Worm (Caenorhabditis elegans) whole organism, L1 larva: ENCODE results near the gene F10E7.6.

Experiments used
- C04F5.9 ChIP-seq: sonication (generic microtip); optimal IDR thresholded peaks from 2 replicates; lab custom pipeline; 2016; ENCODE audit warnings: missing genetic modification characterization, missing compliant biosample characterization
- C16A3.4 ChIP-seq: fragments of 150-350 bp; optimal IDR thresholded peaks from 2 replicates; lab custom pipeline; 2014; ENCODE audit warnings: missing biosample characterization, missing genetic modification characterization
- C34B4.2 ChIP-seq: sonication (generic microtip); optimal IDR thresholded peaks from 2 replicates; lab custom pipeline; 2017; ENCODE audit warnings: mild to moderate bottlenecking, missing genetic modification characterization, missing compliant biosample characterization
- alr-1 ChIP-seq: fragments of 200-800 bp; sonication (Bioruptor generic); optimal IDR thresholded peaks from 2 replicates; lab custom pipeline; 2018; ENCODE audit warnings: borderline replicate concordance, mild to moderate bottlenecking, missing genetic modification characterization, missing compliant biosample characterization
- ceh-63 ChIP-seq: fragments of 200-800 bp; sonication (Bioruptor generic); optimal IDR thresholded peaks from 2 replicates; lab custom pipeline; 2018; ENCODE audit warnings: mild to moderate bottlenecking, missing genetic modification characterization, missing compliant biosample characterization
- ceh-8 ChIP-seq: fragments of 200-800 bp; sonication (Bioruptor generic); optimal IDR thresholded peaks from 2 replicates; lab custom pipeline; 2018; ENCODE audit warnings: mild to moderate bottlenecking, missing genetic modification characterization, moderate library complexity, missing compliant biosample characterization
- ceh-88 ChIP-seq: fragments of 200-800 bp; sonication (Bioruptor generic); IDR thresholded peaks from 2 replicates; pipeline ENCODE4 v1.3.6; 2022; ENCODE audit warnings: missing genetic modification characterization, missing compliant biosample characterization
- ces-1 ChIP-seq: fragments of 150-350 bp; optimal IDR thresholded peaks from 2 replicates; lab custom pipeline; 2014; ENCODE audit warnings: missing biosample characterization, missing genetic modification reagents, missing genetic modification characterization
- dpl-1 ChIP-seq, 3 experiments: fragments of 150-350 bp in 2 of 3; sonication (generic microtip) in 1 of 3; optimal IDR thresholded peaks; 2 replicates each; lab custom pipeline; 2014 to 2017; ENCODE audit warnings: missing biosample characterization in 3 of 3, missing genetic modification characterization in 3 of 3, missing genetic modification reagents in 3 of 3
- efl-1 ChIP-seq, 4 experiments: fragments of 150-350 bp; optimal IDR thresholded peaks in 3 of 4; peaks in 1 of 4; 1 replicate in 1 of 4; 2 replicates in 3 of 4; lab custom pipeline; 2014; ENCODE audit warnings: missing biosample characterization in 2 of 4, missing genetic modification characterization in 2 of 4, missing genetic modification reagents in 2 of 4
- efl-3 ChIP-seq: fragments of 200-800 bp; sonication (Bioruptor generic); optimal IDR thresholded peaks from 2 replicates; lab custom pipeline; 2018; ENCODE audit warnings: mild to moderate bottlenecking, missing genetic modification characterization, missing compliant biosample characterization
- egl-27 ChIP-seq, 2 experiments: fragments of 150-350 bp in 1 of 2; sonication (generic microtip); optimal IDR thresholded peaks; 3 replicates each; lab custom pipeline; 2017 to 2018; ENCODE audit warnings: missing biosample characterization in 2 of 2, missing genetic modification characterization in 2 of 2, missing genetic modification reagents in 2 of 2
- ets-5 ChIP-seq: fragments of 200-800 bp; sonication (Bioruptor generic); IDR thresholded peaks from 2 replicates; pipeline ENCODE4 v1.3.6; 2022; ENCODE audit warnings: missing genetic modification characterization, missing compliant biosample characterization
- fkh-10 ChIP-seq: sonication (generic microtip); optimal IDR thresholded peaks from 2 replicates; lab custom pipeline; 2017; ENCODE audit warnings: missing biosample characterization, missing genetic modification reagents, missing genetic modification characterization
- fkh-4 ChIP-seq: sonication (generic microtip); optimal IDR thresholded peaks from 2 replicates; lab custom pipeline; 2016; ENCODE audit warnings: missing compliant biosample characterization, missing genetic modification characterization, borderline replicate concordance
- fkh-8 ChIP-seq: sonication (generic microtip); optimal IDR thresholded peaks from 2 replicates; lab custom pipeline; 2016; ENCODE audit warnings: mild to moderate bottlenecking, missing genetic modification characterization, missing compliant biosample characterization
- grh-1 ChIP-seq: fragments of 200-800 bp; sonication (Bioruptor generic); IDR thresholded peaks from 2 replicates; pipeline ENCODE4 v1.3.6; 2022; ENCODE audit warnings: missing genetic modification reagents, missing genetic modification characterization, missing compliant biosample characterization
- hlh-4 ChIP-seq: sonication (generic microtip); optimal IDR thresholded peaks from 2 replicates; lab custom pipeline; 2016; ENCODE audit warnings: mild to moderate bottlenecking, missing genetic modification characterization, missing compliant biosample characterization
- hpl-2 ChIP-seq: fragments of 150-350 bp; optimal IDR thresholded peaks from 2 replicates; lab custom pipeline; 2014; ENCODE audit warnings: missing biosample characterization, missing genetic modification reagents, missing genetic modification characterization
- irx-1 ChIP-seq: sonication (generic microtip); optimal IDR thresholded peaks from 2 replicates; lab custom pipeline; 2016; ENCODE audit warnings: missing genetic modification characterization, missing compliant biosample characterization
- jun-1 ChIP-seq: fragments of 150-350 bp; optimal IDR thresholded peaks from 2 replicates; lab custom pipeline; 2014; ENCODE audit warnings: missing biosample characterization, missing genetic modification reagents, missing genetic modification characterization
- lin-35 ChIP-seq, 2 experiments: fragments of 150-350 bp; optimal IDR thresholded peaks; 2 replicates each; lab custom pipeline; 2014; ENCODE audit warnings: missing biosample characterization in 2 of 2, missing genetic modification characterization in 2 of 2, missing genetic modification reagents in 2 of 2
- lin-39 ChIP-seq: fragments of 150-350 bp; optimal IDR thresholded peaks from 2 replicates; lab custom pipeline; 2014; ENCODE audit warnings: missing biosample characterization, missing genetic modification reagents, missing genetic modification characterization
- lir-3 ChIP-seq: sonication (generic microtip); optimal IDR thresholded peaks from 2 replicates; lab custom pipeline; 2016; ENCODE audit warnings: mild to moderate bottlenecking, missing genetic modification characterization, moderate library complexity, missing compliant biosample characterization; ENCODE audit not compliant: poor library complexity
- mef-2 ChIP-seq: fragments of 150-350 bp; optimal IDR thresholded peaks from 2 replicates; lab custom pipeline; 2014; ENCODE audit warnings: missing biosample characterization, missing genetic modification characterization
- nhr-11 ChIP-seq: fragments of 150-350 bp; optimal IDR thresholded peaks from 2 replicates; lab custom pipeline; 2014; ENCODE audit warnings: missing biosample characterization, missing genetic modification characterization
- nhr-12 ChIP-seq: sonication (generic microtip); optimal IDR thresholded peaks from 2 replicates; lab custom pipeline; 2017; ENCODE audit warnings: missing biosample characterization, missing genetic modification characterization
- nhr-20 ChIP-seq: sonication (generic microtip); optimal IDR thresholded peaks from 2 replicates; lab custom pipeline; 2016; ENCODE audit warnings: mild to moderate bottlenecking, missing genetic modification characterization, missing compliant biosample characterization
- nhr-237 ChIP-seq: fragments of 150-350 bp; optimal IDR thresholded peaks from 2 replicates; lab custom pipeline; 2014; ENCODE audit warnings: missing biosample characterization, missing genetic modification characterization
- nhr-71 ChIP-seq: sonication (generic microtip); optimal IDR thresholded peaks from 2 replicates; lab custom pipeline; 2016; ENCODE audit warnings: mild to moderate bottlenecking, missing genetic modification characterization, moderate library complexity, missing compliant biosample characterization
- nhr-90 ChIP-seq: sonication (generic microtip); optimal IDR thresholded peaks from 2 replicates; lab custom pipeline; 2016; ENCODE audit warnings: mild to moderate bottlenecking, missing genetic modification characterization, missing compliant biosample characterization; ENCODE audit not compliant: poor library complexity
- pqm-1 ChIP-seq: sonication (generic microtip); optimal IDR thresholded peaks from 3 replicates; lab custom pipeline; 2017; ENCODE audit warnings: missing biosample characterization, missing genetic modification characterization
- skn-1 ChIP-seq: fragments of 150-350 bp; optimal IDR thresholded peaks from 2 replicates; lab custom pipeline; 2014; ENCODE audit warnings: missing biosample characterization, missing genetic modification characterization
- snpc-4 ChIP-seq: fragments of 150-350 bp; optimal IDR thresholded peaks from 2 replicates; lab custom pipeline; 2014; ENCODE audit warnings: missing biosample characterization, missing genetic modification characterization
- snu-23 ChIP-seq: sonication (generic microtip); optimal IDR thresholded peaks from 2 replicates; lab custom pipeline; 2016; ENCODE audit warnings: missing genetic modification characterization, missing compliant biosample characterization
- sup-37 ChIP-seq: fragments of 200-800 bp; sonication (Bioruptor generic); optimal IDR thresholded peaks from 2 replicates; lab custom pipeline; 2018; ENCODE audit warnings: mild to moderate bottlenecking, missing genetic modification characterization, missing compliant biosample characterization
- swsn-7 ChIP-seq: sonication (generic microtip); optimal IDR thresholded peaks from 2 replicates; lab custom pipeline; 2016; ENCODE audit warnings: missing genetic modification characterization, missing compliant biosample characterization
- tbx-2 ChIP-seq: sonication (generic microtip); optimal IDR thresholded peaks from 2 replicates; lab custom pipeline; 2016; ENCODE audit warnings: missing genetic modification characterization, missing compliant biosample characterization
- tlp-1 ChIP-seq: fragments of 150-350 bp; optimal IDR thresholded peaks from 2 replicates; lab custom pipeline; 2014; ENCODE audit warnings: missing biosample characterization, missing genetic modification characterization
- unc-62 ChIP-seq: fragments of 150-350 bp; optimal IDR thresholded peaks from 2 replicates; lab custom pipeline; 2014; ENCODE audit warnings: missing biosample characterization, missing genetic modification reagents, missing genetic modification characterization
- unc-86 ChIP-seq: sonication (generic microtip); optimal IDR thresholded peaks from 2 replicates; lab custom pipeline; 2016; ENCODE audit warnings: missing genetic modification characterization, missing compliant biosample characterization
- unc-98 ChIP-seq: fragments of 200-800 bp; sonication (Bioruptor generic); IDR thresholded peaks from 2 replicates; pipeline ENCODE4 v1.3.6; 2022; ENCODE audit warnings: missing genetic modification characterization, missing compliant biosample characterization
- xbp-1 ChIP-seq: sonication (generic microtip); optimal IDR thresholded peaks from 2 replicates; lab custom pipeline; 2016; ENCODE audit warnings: missing genetic modification characterization, missing compliant biosample characterization
- zag-1 ChIP-seq: fragments of 150-350 bp; optimal IDR thresholded peaks from 2 replicates; lab custom pipeline; 2014; ENCODE audit warnings: missing biosample characterization, missing genetic modification characterization
- ztf-11 ChIP-seq, 2 experiments: sonication (generic microtip); optimal IDR thresholded peaks; 2 replicates each; lab custom pipeline; 2016 to 2017; ENCODE audit warnings: missing genetic modification characterization in 2 of 2, missing biosample characterization in 1 of 2, missing compliant biosample characterization in 1 of 2

The F10E7.6 gene

DNA sequence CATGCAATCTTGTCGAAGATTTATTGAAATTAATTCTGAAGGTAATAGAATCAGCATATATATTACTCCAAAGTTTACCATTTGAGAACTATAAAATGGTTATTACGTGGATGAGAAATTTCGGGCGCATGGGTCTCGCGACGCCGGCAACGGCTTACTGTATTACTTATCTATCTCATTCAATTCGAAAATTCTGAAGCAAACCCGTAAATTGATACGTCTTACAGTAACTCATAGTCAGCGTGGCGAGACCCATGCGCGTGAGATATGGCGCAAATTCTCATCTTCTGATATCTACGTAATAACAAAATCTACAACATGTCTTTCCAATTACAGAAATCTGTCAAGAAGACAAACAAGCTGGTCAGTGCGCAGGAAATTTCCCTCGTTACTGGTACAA lies 6.6 kb downstream of the F10E7.6 start:
- TF ChIP-seq nhr-11 (tag; lab: Kevin White, UChicago), result no peak
- TF ChIP-seq dpl-1 (GFP tag; optimal IDR thresholded peaks at IDR 0.05; lab: Kevin White, UChicago), result no peak
- no peak for TF ChIP-seq nhr-90 (tag; lab: Kevin White, UChicago)
- no peak for TF ChIP-seq irx-1 (tag; lab: Kevin White, UChicago)
- no peak for TF ChIP-seq lin-39 (tag; lab: Kevin White, UChicago)
- no peak for TF ChIP-seq ets-5 (GFP tag; lab: Robert Waterston, UW)

DNA sequence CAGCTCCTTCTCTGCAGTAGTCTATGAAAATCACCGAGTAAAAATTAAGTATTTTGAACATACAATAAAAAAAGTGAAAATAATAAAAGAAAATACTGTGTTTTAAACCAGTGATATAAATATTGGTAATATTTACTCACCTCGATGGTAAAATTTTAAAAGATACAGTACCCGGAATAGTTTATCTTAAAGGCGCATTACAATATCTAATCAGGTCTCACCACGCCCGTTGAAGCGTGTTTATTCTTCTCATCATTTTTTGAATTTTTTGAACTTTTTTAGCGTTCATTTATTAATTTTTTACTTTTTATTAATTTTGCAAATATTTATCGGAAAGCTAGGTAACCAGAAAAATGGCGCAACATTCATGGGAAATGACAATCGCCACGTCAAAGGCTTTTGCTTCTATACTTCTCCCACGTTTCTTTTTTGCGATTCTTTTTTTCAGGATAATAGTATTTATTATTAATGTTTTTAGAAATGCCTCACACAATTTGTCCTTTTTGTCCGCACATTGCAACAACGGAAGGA lies 8.9 kb downstream of the F10E7.6 start, which contains the start of gene F10E7.2:
Gene F10E7.2, plus strand, starts transcription at position 481 of the 531 bp plus-strand sequence.
- TF ChIP-seq ces-1 (GFP tag; lab: Kevin White, UChicago), result no peak
- no peak for TF ChIP-seq snu-23 (GFP tag; lab: Kevin White, UChicago)
- TF ChIP-seq fkh-4 (tag; lab: Kevin White, UChicago), result no peak
- no peak for TF ChIP-seq snpc-4 (tag; lab: Kevin White, UChicago)
- TF ChIP-seq unc-98 (GFP tag; lab: Robert Waterston, UW), result no peak
- TF ChIP-seq C16A3.4 (tag; lab: Kevin White, UChicago), result no peak
- TF ChIP-seq pqm-1 (tag; lab: Kevin White, UChicago), result no peak
- no peak for TF ChIP-seq grh-1 (GFP tag; lab: Robert Waterston, UW)
- TF ChIP-seq efl-1 (optimal IDR thresholded peaks at IDR 0.05; lab: Kevin White, UChicago), result no peak
- TF ChIP-seq efl-1 (GFP tag; optimal IDR thresholded peaks at IDR 0.05 in 1 of 2; lab: Kevin White, UChicago), result no peak
- TF ChIP-seq C34B4.2 (tag; lab: Kevin White, UChicago), result no peak
- no peak for TF ChIP-seq nhr-20 (tag; lab: Kevin White, UChicago)
- no peak for TF ChIP-seq lin-35 (GFP tag; optimal IDR thresholded peaks at IDR 0.05; lab: Kevin White, UChicago)
- TF ChIP-seq alr-1 (tag; lab: Kevin White, UChicago), result no peak
- no peak for TF ChIP-seq nhr-71 (tag; lab: Kevin White, UChicago)
- TF ChIP-seq unc-62 (GFP tag; lab: Kevin White, UChicago), result no peak
- no peak for TF ChIP-seq fkh-10 (GFP tag; lab: Kevin White, UChicago)
- no peak for TF ChIP-seq unc-86
- TF ChIP-seq efl-3 (GFP tag; lab: Kevin White, UChicago), result no peak

DNA sequence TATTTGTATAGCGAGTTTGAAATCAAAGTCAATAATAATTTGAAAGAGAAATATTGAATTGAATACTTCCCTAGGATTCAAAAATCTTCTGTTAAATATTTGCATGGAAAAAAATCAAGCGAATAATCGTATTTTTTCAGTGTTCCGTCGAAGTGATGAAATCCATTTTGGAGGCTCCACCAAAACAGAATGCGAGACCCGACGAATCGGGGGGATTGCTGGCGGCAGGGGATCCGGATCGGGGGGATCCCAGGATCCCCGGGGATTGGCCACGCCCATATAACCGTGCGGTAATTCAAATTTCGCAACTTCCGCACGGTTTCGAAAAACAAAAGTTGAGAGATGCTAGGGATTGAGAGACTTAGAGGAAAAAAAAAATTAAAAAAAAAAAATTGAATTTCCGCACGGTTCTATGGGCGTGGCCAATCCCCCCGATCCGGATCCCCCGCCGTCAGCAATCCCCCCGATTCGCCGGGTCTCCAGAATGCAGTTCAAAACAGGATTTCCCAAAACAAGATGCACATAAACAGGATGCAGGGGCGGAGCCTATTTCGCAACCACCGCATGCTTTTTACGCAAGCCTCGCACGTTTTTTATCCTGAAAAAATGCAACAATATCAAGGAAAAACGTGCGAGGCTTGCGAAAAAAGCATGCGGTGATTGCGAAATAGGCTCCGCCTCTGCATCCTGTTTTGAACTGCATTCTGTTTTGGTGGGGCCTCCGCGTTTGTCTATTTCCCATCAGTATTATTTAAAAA lies 10.0 kb downstream of the F10E7.6 start, which contains the start of gene F10E7.11:
Gene F10E7.11, minus strand, starts transcription at position 232 of the 758 bp plus-strand sequence.
- TF ChIP-seq tlp-1 (tag; lab: Kevin White, UChicago), result no peak
- no peak for TF ChIP-seq zag-1 (tag; lab: Kevin White, UChicago)
- no peak for TF ChIP-seq efl-3 (GFP tag; lab: Kevin White, UChicago)
- TF ChIP-seq fkh-8 (tag; lab: Kevin White, UChicago), result no peak
- TF ChIP-seq ceh-8 (GFP tag; lab: Kevin White, UChicago), result no peak
- no peak for TF ChIP-seq ceh-63 (GFP tag; lab: Kevin White, UChicago)
- no peak for TF ChIP-seq skn-1 (tag; lab: Kevin White, UChicago)
- no peak for TF ChIP-seq lir-3 (tag; lab: Kevin White, UChicago)
- TF ChIP-seq C16A3.4 (tag; lab: Kevin White, UChicago), result no peak
- peak; percentile 16 for TF ChIP-seq swsn-7 (tag; lab: Kevin White, UChicago)
- TF ChIP-seq nhr-90 (tag; lab: Kevin White, UChicago), result no peak
- no peak for TF ChIP-seq fkh-4 (tag; lab: Kevin White, UChicago)
- TF ChIP-seq mef-2 (tag; lab: Kevin White, UChicago), result no peak
- TF ChIP-seq hlh-4, result no peak
- TF ChIP-seq nhr-12 (tag; lab: Kevin White, UChicago), result no peak
- peak in 1 of 3 experiments; percentile 15 for TF ChIP-seq dpl-1 (GFP tag; optimal IDR thresholded peaks at IDR 0.05; lab: Kevin White, UChicago)
- no peak for TF ChIP-seq lin-39 (tag; lab: Kevin White, UChicago)
- no peak for TF ChIP-seq C04F5.9 (tag; lab: Kevin White, UChicago)
- TF ChIP-seq unc-86, result peak; percentile 37
- TF ChIP-seq snpc-4 (tag; lab: Kevin White, UChicago), result no peak
- no peak for TF ChIP-seq jun-1
- TF ChIP-seq hpl-2 (GFP tag; lab: Kevin White, UChicago), result no peak
- TF ChIP-seq tbx-2 (tag; lab: Kevin White, UChicago), result no peak
- no peak for TF ChIP-seq ces-1 (GFP tag; lab: Kevin White, UChicago)
- no peak for TF ChIP-seq xbp-1 (tag; lab: Kevin White, UChicago)
- TF ChIP-seq ztf-11 (tag; optimal IDR thresholded peaks at IDR 0.05; lab: Kevin White, UChicago), result no peak
- TF ChIP-seq egl-27 (tag; optimal IDR thresholded peaks at IDR 0.05; lab: Kevin White, UChicago), result no peak
- no peak for TF ChIP-seq nhr-237 (tag; lab: Kevin White, UChicago)
- no peak for TF ChIP-seq grh-1 (GFP tag; lab: Robert Waterston, UW)
- TF ChIP-seq sup-37 (GFP tag; lab: Kevin White, UChicago), result no peak
- no peak for TF ChIP-seq ceh-88
- TF ChIP-seq nhr-20 (tag; lab: Kevin White, UChicago), result no peak
